Fruit fly (Drosophila melanogaster) whole organism, embryonic: ENCODE results near the gene CG13360.

Experiments used
- Aef1 ChIP-seq: fragments of 200-800 bp; sonication (Bioruptor generic); IDR thresholded peaks from 3 replicates; pipeline ENCODE4 v1.3.6; 2022; ENCODE audit warnings: missing biosample characterization, missing genetic modification characterization
- CG12155 ChIP-seq: fragments of 200-800 bp; sonication (Bioruptor generic); optimal IDR thresholded peaks from 3 replicates; lab custom pipeline; 2016; ENCODE audit warnings: missing biosample characterization, missing genetic modification characterization
- CG14014 ChIP-seq: fragments of 200-800 bp; sonication (Bioruptor generic); IDR thresholded peaks from 2 replicates; pipeline ENCODE4 v1.3.6; 2022; ENCODE audit warnings: missing biosample characterization, missing genetic modification characterization
- CG14710 ChIP-seq: fragments of 200-800 bp; sonication (Bioruptor generic); optimal IDR thresholded peaks from 3 replicates; lab custom pipeline; 2019; ENCODE audit warnings: missing biosample characterization, mild to moderate bottlenecking, missing genetic modification characterization, moderate library complexity
- CG14860 ChIP-seq: fragments of 200-800 bp; sonication (Bioruptor generic); IDR thresholded peaks from 3 replicates; pipeline ENCODE4 v1.3.6; 2022; ENCODE audit warnings: missing biosample characterization, missing genetic modification characterization; ENCODE audit not compliant: partially characterized antibody
- CG15479 ChIP-seq: fragments of 200-800 bp; sonication (Bioruptor generic); optimal IDR thresholded peaks from 3 replicates; lab custom pipeline; 2019; ENCODE audit warnings: missing biosample characterization, mild to moderate bottlenecking, missing genetic modification characterization, moderate library complexity
- CG15514 ChIP-seq: fragments of 200-800 bp; sonication (Bioruptor generic); optimal IDR thresholded peaks from 3 replicates; lab custom pipeline; 2017; ENCODE audit warnings: missing biosample characterization, missing genetic modification characterization, mild to moderate bottlenecking, moderate library complexity, missing genetic modification reagents
- CG16813 ChIP-seq: fragments of 200-800 bp; sonication (Bioruptor generic); IDR thresholded peaks from 3 replicates; pipeline ENCODE4 v1.3.6; 2022; ENCODE audit warnings: missing biosample characterization, missing genetic modification characterization; ENCODE audit not compliant: partially characterized antibody
- CG2712 ChIP-seq: fragments of 200-800 bp; optimal IDR thresholded peaks from 3 replicates; lab custom pipeline; 2019; ENCODE audit warnings: missing biosample characterization, mild to moderate bottlenecking, missing genetic modification characterization, moderate library complexity
- CG33213 ChIP-seq: fragments of 200-800 bp; sonication (Bioruptor generic); optimal IDR thresholded peaks from 3 replicates; lab custom pipeline; 2016; ENCODE audit warnings: missing biosample characterization, missing genetic modification characterization
- CG3407 ChIP-seq: fragments of 200-800 bp; sonication (Bioruptor generic); optimal IDR thresholded peaks from 2 replicates; lab custom pipeline; 2018; ENCODE audit warnings: missing biosample characterization, mild to moderate bottlenecking, missing genetic modification characterization
- CG34224 ChIP-seq: fragments of 200-800 bp; sonication (Bioruptor generic); IDR thresholded peaks from 3 replicates; pipeline ENCODE4 v1.3.6; 2022; ENCODE audit warnings: missing biosample characterization, missing genetic modification characterization; ENCODE audit not compliant: partially characterized antibody
- CG42726 ChIP-seq: fragments of 200-800 bp; sonication (Bioruptor generic); IDR thresholded peaks from 2 replicates; pipeline ENCODE4 v1.3.6; 2022; ENCODE audit warnings: missing biosample characterization, missing genetic modification characterization; ENCODE audit not compliant: partially characterized antibody
- CG4328 ChIP-seq: fragments of 200-800 bp; sonication (Bioruptor generic); optimal IDR thresholded peaks from 3 replicates; lab custom pipeline; 2017; ENCODE audit warnings: missing biosample characterization, missing genetic modification reagents, missing genetic modification characterization
- CG6254 ChIP-seq: fragments of 200-800 bp; sonication (Bioruptor generic); optimal IDR thresholded peaks from 3 replicates; lab custom pipeline; 2017; ENCODE audit warnings: mild to moderate bottlenecking, missing biosample characterization, missing genetic modification reagents, missing genetic modification characterization
- CG6272 ChIP-seq: fragments of 200-800 bp; sonication (Bioruptor generic); IDR thresholded peaks from 2 replicates; pipeline ENCODE4 v1.3.6; 2022; ENCODE audit warnings: missing biosample characterization, missing genetic modification characterization
- CG9437 ChIP-seq: fragments of 200-800 bp; sonication (Bioruptor generic); optimal IDR thresholded peaks from 2 replicates; lab custom pipeline; 2018; ENCODE audit warnings: missing biosample characterization, mild to moderate bottlenecking, missing genetic modification characterization
- CG9727 ChIP-seq: fragments of 200-800 bp; sonication (Bioruptor generic); optimal IDR thresholded peaks from 3 replicates; lab custom pipeline; 2017; ENCODE audit warnings: missing biosample characterization, mild to moderate bottlenecking, missing genetic modification characterization
- CoRest ChIP-seq: fragments of 200-800 bp; sonication (Bioruptor generic); optimal IDR thresholded peaks from 3 replicates; lab custom pipeline; 2018; ENCODE audit warnings: missing biosample characterization, mild to moderate bottlenecking, missing genetic modification characterization, moderate library complexity
- Dp ChIP-seq: fragments of 200-800 bp; sonication (Bioruptor generic); optimal IDR thresholded peaks from 2 replicates; lab custom pipeline; 2018; ENCODE audit warnings: missing biosample characterization, mild to moderate bottlenecking, missing genetic modification characterization, moderate library complexity
- Dref ChIP-seq: fragments of 200-800 bp; sonication (Bioruptor generic); IDR thresholded peaks from 2 replicates; pipeline ENCODE4 v1.3.6; 2022; ENCODE audit warnings: missing biosample characterization, missing genetic modification characterization
- E2f1 ChIP-seq: fragments of 200-800 bp; sonication (Bioruptor generic); IDR thresholded peaks from 2 replicates; pipeline ENCODE4 v1.3.6; 2022; ENCODE audit warnings: missing biosample characterization, missing genetic modification characterization
- H15 ChIP-seq: fragments of 200-800 bp; sonication (Bioruptor generic); IDR thresholded peaks from 3 replicates; pipeline ENCODE4 v1.3.6; 2022; ENCODE audit warnings: missing biosample characterization, missing genetic modification characterization
- HLH4C ChIP-seq: fragments of 200-800 bp; sonication (Bioruptor generic); IDR thresholded peaks from 3 replicates; pipeline ENCODE4 v1.3.6; 2022; ENCODE audit warnings: missing biosample characterization, missing genetic modification characterization; ENCODE audit not compliant: partially characterized antibody
- MESR4 ChIP-seq: fragments of 200-800 bp; sonication (Bioruptor generic); optimal IDR thresholded peaks from 2 replicates; lab custom pipeline; 2018; ENCODE audit warnings: missing biosample characterization, mild to moderate bottlenecking, missing genetic modification characterization, moderate library complexity
- Med ChIP-seq: fragments of 200-800 bp; sonication (Bioruptor generic); peaks from one replicate; lab custom pipeline; 2016; ENCODE audit warnings: missing biosample characterization, missing genetic modification characterization, mild to moderate bottlenecking, inconsistent platforms, moderate library complexity
- Pdp1 ChIP-seq, 2 experiments: fragments of 200-800 bp; sonication (Bioruptor generic); optimal IDR thresholded peaks; 3 replicates each; lab custom pipeline; 2016; ENCODE audit warnings: missing biosample characterization in 2 of 2, missing genetic modification characterization in 2 of 2, mild to moderate bottlenecking in 1 of 2, moderate library complexity in 1 of 2
- Ptx1 ChIP-seq: fragments of 200-800 bp; sonication (Bioruptor generic); IDR thresholded peaks from 2 replicates; pipeline ENCODE4 v1.3.6; 2022; ENCODE audit warnings: missing biosample characterization, missing genetic modification characterization
- Sry-δ ChIP-seq: fragments of 200-800 bp; sonication (Bioruptor generic); optimal IDR thresholded peaks from 2 replicates; lab custom pipeline; 2016; ENCODE audit warnings: missing biosample characterization, missing genetic modification characterization
- Stat92E ChIP-seq, 3 experiments: fragments of >200 bp in 2 of 3; fragments of 200-800 bp in 1 of 3; sonication (Bioruptor generic) in 1 of 3; optimal IDR thresholded peaks; 2 replicates each; lab custom pipeline; 2017 to 2019; ENCODE audit warnings: missing biosample characterization in 3 of 3, missing genetic modification characterization in 3 of 3, mild to moderate bottlenecking in 1 of 3, moderate library complexity in 1 of 3
- amos ChIP-seq: fragments of 200-800 bp; sonication (Bioruptor generic); IDR thresholded peaks from 2 replicates; pipeline ENCODE4 v1.3.6; 2022; ENCODE audit warnings: missing biosample characterization, missing genetic modification characterization; ENCODE audit not compliant: partially characterized antibody
- bbx ChIP-seq: fragments of 200-800 bp; sonication (Bioruptor generic); IDR thresholded peaks from 2 replicates; pipeline ENCODE4 v1.3.6; 2022; ENCODE audit warnings: missing biosample characterization, missing genetic modification characterization; ENCODE audit not compliant: partially characterized antibody
- cg ChIP-seq: fragments of 200-800 bp; sonication (Bioruptor generic); optimal IDR thresholded peaks from 3 replicates; lab custom pipeline; 2019; ENCODE audit warnings: missing biosample characterization, mild to moderate bottlenecking, missing genetic modification characterization, moderate library complexity
- dpn ChIP-seq, 2 experiments: fragments of 200-800 bp; sonication (Bioruptor generic); optimal IDR thresholded peaks; 3 replicates each; lab custom pipeline; 2016; ENCODE audit warnings: missing biosample characterization in 2 of 2, missing genetic modification characterization in 2 of 2
- hb ChIP-seq: fragments of 200-800 bp; sonication (Bioruptor generic); IDR thresholded peaks from 3 replicates; pipeline ENCODE4 v1.3.6; 2022; ENCODE audit warnings: missing biosample characterization, missing genetic modification characterization; ENCODE audit not compliant: partially characterized antibody
- kah ChIP-seq: fragments of 200-800 bp; sonication (Bioruptor generic); optimal IDR thresholded peaks from 2 replicates; lab custom pipeline; 2018; ENCODE audit warnings: missing biosample characterization, mild to moderate bottlenecking, missing genetic modification characterization
- maf-S ChIP-seq: fragments of 200-800 bp; sonication (Bioruptor generic); optimal IDR thresholded peaks from 2 replicates; lab custom pipeline; 2016; ENCODE audit warnings: missing biosample characterization, missing genetic modification characterization
- oc ChIP-seq: fragments of 200-800 bp; sonication (Bioruptor generic); optimal IDR thresholded peaks from 2 replicates; lab custom pipeline; 2018; ENCODE audit warnings: missing biosample characterization, mild to moderate bottlenecking, missing genetic modification characterization, moderate library complexity
- sens ChIP-seq: fragments of 200-800 bp; sonication (Bioruptor generic); peaks from one replicate; lab custom pipeline; 2016; ENCODE audit warnings: missing biosample characterization, missing genetic modification characterization
- shn ChIP-seq: fragments of 200-800 bp; sonication (Bioruptor generic); optimal IDR thresholded peaks from 3 replicates; lab custom pipeline; 2016; ENCODE audit warnings: missing biosample characterization, missing genetic modification characterization
- sr ChIP-seq: fragments of 200-800 bp; sonication (Bioruptor generic); IDR thresholded peaks from 3 replicates; pipeline ENCODE4 v1.3.6; 2022; ENCODE audit warnings: missing biosample characterization, missing genetic modification characterization
- stwl ChIP-seq: fragments of 200-800 bp; sonication (Bioruptor generic); optimal IDR thresholded peaks from 3 replicates; lab custom pipeline; 2018; ENCODE audit warnings: missing biosample characterization, mild to moderate bottlenecking, missing genetic modification characterization, moderate library complexity
- tna ChIP-seq: fragments of 200-800 bp; sonication (Bioruptor generic); IDR thresholded peaks from 2 replicates; pipeline ENCODE4 v1.3.6; 2022; ENCODE audit warnings: missing biosample characterization, missing genetic modification characterization; ENCODE audit not compliant: partially characterized antibody
- vnd ChIP-seq: fragments of 200-800 bp; sonication (Bioruptor generic); IDR thresholded peaks from 3 replicates; pipeline ENCODE4 v1.3.6; 2022; ENCODE audit warnings: missing biosample characterization, missing genetic modification characterization; ENCODE audit not compliant: partially characterized antibody
- zen ChIP-seq: fragments of 200-800 bp; sonication (Bioruptor generic); optimal IDR thresholded peaks from 3 replicates; lab custom pipeline; 2018; ENCODE audit warnings: missing biosample characterization, mild to moderate bottlenecking, missing genetic modification characterization, moderate library complexity
- zen2 ChIP-seq: fragments of 200-800 bp; sonication (Bioruptor generic); IDR thresholded peaks from 3 replicates; pipeline ENCODE4 v1.3.6; 2022; ENCODE audit warnings: missing biosample characterization, missing genetic modification characterization; ENCODE audit not compliant: partially characterized antibody

CG13360 gene

dm6 chrX:801157-801872, 11.4 kb upstream of the CG13360 start, which contains the start of gene Rbf (continued):
- TF ChIP-seq shn: no peak
- TF ChIP-seq kah (GFP tag; lab: Kevin White, UChicago): no peak
- TF ChIP-seq sens (GFP tag; lab: Kevin White, UChicago): peak; percentile 75
- TF ChIP-seq bbx: peak; percentile 53; the same call in 1 of the 2 replicates
- no peak for TF ChIP-seq CG4328 (GFP tag; lab: Kevin White, UChicago)
- TF ChIP-seq CG2712: peak; percentile 6
- no peak for TF ChIP-seq H15 (GFP tag; lab: Robert Waterston, UW)
- no peak for TF ChIP-seq CG6272 (GFP tag; lab: Robert Waterston, UW)
- peak; percentile 36 for TF ChIP-seq Med (GFP tag; lab: Kevin White, UChicago)
- peak; percentile 5 for TF ChIP-seq CG33213 (GFP tag; lab: Kevin White, UChicago)
- peak; percentile 89 for TF ChIP-seq Dp (GFP tag; lab: Kevin White, UChicago)
- TF ChIP-seq sr (GFP tag; lab: Robert Waterston, UW): no peak
- 0 out of 2 replicates have a peak, but pooled peaks have one; percentile 6 for TF ChIP-seq E2f1 (GFP tag; lab: Robert Waterston, UW)
- TF ChIP-seq CG14860 (GFP tag; lab: Robert Waterston, UW): 0 out of 3 replicates have a peak, but pooled peaks have one; percentile 8
- TF ChIP-seq vnd (GFP tag; lab: Robert Waterston, UW): peak; percentile 46; the same call in 1 of the 3 replicates
- peak; percentile 3 for TF ChIP-seq zen
- peak; percentile 43; the same call in 2 of the 3 replicates for TF ChIP-seq HLH4C
- TF ChIP-seq MESR4: peak; percentile 50
- peak; percentile 33 for TF ChIP-seq CoRest (tag; lab: Kevin White, UChicago)
- peak; percentile 58; the same call in 1 of the 3 replicates for TF ChIP-seq hb (GFP tag; lab: Robert Waterston, UW)
- TF ChIP-seq tna (GFP tag; lab: Robert Waterston, UW): peak; percentile 52; the same call in 1 of the 2 replicates
- TF ChIP-seq CG15479 (GFP tag; lab: Kevin White, UChicago): peak; percentile 23
- TF ChIP-seq Ptx1: no peak
- peak; percentile 26 for TF ChIP-seq CG9727
- no peak for TF ChIP-seq CG9437 (GFP tag; lab: Kevin White, UChicago)
- peak; percentile 33 for TF ChIP-seq CG15514 (GFP tag; lab: Kevin White, UChicago)
- no peak for TF ChIP-seq CG6254 (GFP tag; lab: Kevin White, UChicago)
- TF ChIP-seq Sry-δ: peak; percentile 72
- peak; percentile 43 for TF ChIP-seq stwl (tag; lab: Kevin White, UChicago)
- TF ChIP-seq Stat92E (GFP tag; optimal IDR thresholded peaks at IDR 0.05; lab: Kevin White, UChicago): peak in 1 of 3 experiments; percentile 16
- no peak for TF ChIP-seq Aef1 (GFP tag; lab: Robert Waterston, UW)
- TF ChIP-seq Dref (GFP tag; lab: Robert Waterston, UW): peak; percentile 69
- TF ChIP-seq cg (GFP tag; lab: Kevin White, UChicago): peak; percentile 52
- TF ChIP-seq CG34224: 0 out of 3 replicates have a peak, but pooled peaks have one; percentile 25
- TF ChIP-seq oc: no peak
- TF ChIP-seq CG14710 (tag; lab: Kevin White, UChicago): peak; percentile 54
- peak; percentile 67 for TF ChIP-seq amos (GFP tag; lab: Robert Waterston, UW)
- no peak for TF ChIP-seq dpn (GFP tag; optimal IDR thresholded peaks at IDR 0.05; lab: Kevin White, UChicago)
- peak in 1 of 2 experiments; percentile 58 for TF ChIP-seq Pdp1 (GFP tag; optimal IDR thresholded peaks at IDR 0.05; lab: Kevin White, UChicago)
- TF ChIP-seq CG3407: no peak
- no peak for TF ChIP-seq CG12155 (GFP tag; lab: Kevin White, UChicago)
- no peak for TF ChIP-seq CG14014
- TF ChIP-seq CG42726 (GFP tag; lab: Robert Waterston, UW): peak; percentile 28; the same call in 1 of the 2 replicates
- peak; percentile 62 for TF ChIP-seq CG16813
- no peak for TF ChIP-seq maf-S (GFP tag; lab: Kevin White, UChicago)
- peak; percentile 46; the same call in 1 of the 3 replicates for TF ChIP-seq zen2
